Fruit fly (Drosophila melanogaster) whole organism, embryonic: ENCODE results near the gene CG6356.

Source experiments
- Aef1 ChIP-seq: fragments of 200-800 bp; sonication (Bioruptor generic); IDR thresholded peaks from 3 replicates; pipeline ENCODE4 v1.3.6; 2022; ENCODE audit warnings: missing biosample characterization, missing genetic modification characterization
- Atf6 ChIP-seq: fragments of 200-800 bp; sonication (Bioruptor generic); IDR thresholded peaks from 2 replicates; pipeline ENCODE4 v1.3.6; 2022; ENCODE audit warnings: missing biosample characterization, missing genetic modification characterization
- B-H2 ChIP-seq: fragments of 200-800 bp; sonication (Bioruptor generic); optimal IDR thresholded peaks from 2 replicates; lab custom pipeline; 2018; ENCODE audit warnings: missing biosample characterization, mild to moderate bottlenecking, missing genetic modification characterization
- Blimp-1 ChIP-seq: fragments of 200-800 bp; sonication (Bioruptor generic); optimal IDR thresholded peaks from 3 replicates; lab custom pipeline; 2018; ENCODE audit warnings: missing biosample characterization, missing genetic modification characterization, mild to moderate bottlenecking, moderate library complexity, missing genetic modification reagents
- CG13287 ChIP-seq: fragments of 200-800 bp; sonication (Bioruptor generic); IDR thresholded peaks from 2 replicates; pipeline ENCODE4 v1.3.6; 2022; ENCODE audit warnings: missing biosample characterization, missing genetic modification characterization; ENCODE audit not compliant: partially characterized antibody
- CG14014 ChIP-seq: fragments of 200-800 bp; sonication (Bioruptor generic); IDR thresholded peaks from 2 replicates; pipeline ENCODE4 v1.3.6; 2022; ENCODE audit warnings: missing biosample characterization, missing genetic modification characterization
- CG14441 ChIP-seq: fragments of 200-800 bp; sonication (Bioruptor generic); IDR thresholded peaks from 2 replicates; pipeline ENCODE4 v1.3.6; 2022; ENCODE audit warnings: missing biosample characterization, missing genetic modification characterization
- CG14965 ChIP-seq: fragments of 200-800 bp; sonication (Bioruptor generic); optimal IDR thresholded peaks from 2 replicates; lab custom pipeline; 2016; ENCODE audit warnings: missing biosample characterization, missing genetic modification characterization, borderline replicate concordance
- CG16779 ChIP-seq: fragments of 200-800 bp; sonication (Bioruptor generic); IDR thresholded peaks from 2 replicates; pipeline ENCODE4 v1.3.6; 2022; ENCODE audit warnings: missing biosample characterization, missing genetic modification characterization
- CG2202 ChIP-seq: fragments of 200-800 bp; sonication (Bioruptor generic); optimal IDR thresholded peaks from 2 replicates; lab custom pipeline; 2018; ENCODE audit warnings: missing biosample characterization, mild to moderate bottlenecking, missing genetic modification characterization
- CG3163 ChIP-seq: fragments of 200-800 bp; sonication (Bioruptor generic); optimal IDR thresholded peaks from 3 replicates; lab custom pipeline; 2016; ENCODE audit warnings: missing biosample characterization, missing genetic modification characterization
- CG32767 ChIP-seq: fragments of 200-800 bp; sonication (Bioruptor generic); IDR thresholded peaks from 2 replicates; pipeline ENCODE4 v1.3.6; 2022; ENCODE audit warnings: missing biosample characterization, missing genetic modification characterization
- CG34422 ChIP-seq: fragments of 200-800 bp; sonication (Bioruptor generic); IDR thresholded peaks from 3 replicates; pipeline ENCODE4 v1.3.6; 2022; ENCODE audit warnings: missing biosample characterization, missing genetic modification characterization
- CG6654 ChIP-seq: fragments of 200-800 bp; sonication (Bioruptor generic); optimal IDR thresholded peaks from 2 replicates; lab custom pipeline; 2017; ENCODE audit warnings: missing biosample characterization, mild to moderate bottlenecking, missing genetic modification characterization
- CG6791 ChIP-seq: fragments of 200-800 bp; sonication (Bioruptor generic); IDR thresholded peaks from 3 replicates; pipeline ENCODE4 v1.3.6; 2022; ENCODE audit warnings: missing biosample characterization, missing genetic modification characterization; ENCODE audit not compliant: partially characterized antibody
- CG9609 ChIP-seq: fragments of 200-800 bp; sonication (Bioruptor generic); optimal IDR thresholded peaks from 3 replicates; lab custom pipeline; 2016; ENCODE audit warnings: missing biosample characterization, missing genetic modification characterization
- CTCF ChIP-seq: fragments of 200-800 bp; sonication (Bioruptor generic); optimal IDR thresholded peaks from 2 replicates; lab custom pipeline; 2017; ENCODE audit warnings: missing biosample characterization, mild to moderate bottlenecking, missing genetic modification characterization, moderate library complexity
- Chrac-16 ChIP-seq: fragments of 200-800 bp; sonication (Bioruptor generic); optimal IDR thresholded peaks from 3 replicates; lab custom pipeline; 2016; ENCODE audit warnings: missing biosample characterization, missing genetic modification characterization
- Dip3 ChIP-seq: fragments of 200-800 bp; sonication (Bioruptor generic); optimal IDR thresholded peaks from 3 replicates; lab custom pipeline; 2016; ENCODE audit warnings: missing biosample characterization, missing genetic modification characterization
- Fer3 ChIP-seq: fragments of 200-800 bp; sonication (Bioruptor generic); optimal IDR thresholded peaks from 2 replicates; lab custom pipeline; 2018; ENCODE audit warnings: missing biosample characterization, mild to moderate bottlenecking, missing genetic modification characterization, moderate library complexity
- Gug ChIP-seq: fragments of 200-800 bp; sonication (Bioruptor generic); IDR thresholded peaks from 4 replicates; pipeline ENCODE4 v1.3.6; 2022; ENCODE audit warnings: missing biosample characterization, missing genetic modification characterization
- Hr39 ChIP-seq: fragments of >200 bp; optimal IDR thresholded peaks from 2 replicates; lab custom pipeline; 2017
- Jarid2 ChIP-seq: fragments of 200-800 bp; sonication (Bioruptor generic); optimal IDR thresholded peaks from 3 replicates; lab custom pipeline; 2017; ENCODE audit warnings: mild to moderate bottlenecking, missing biosample characterization, missing genetic modification reagents, missing genetic modification characterization
- Meics ChIP-seq: fragments of 200-800 bp; sonication (Bioruptor generic); optimal IDR thresholded peaks from 2 replicates; lab custom pipeline; 2017; ENCODE audit warnings: missing biosample characterization, mild to moderate bottlenecking, missing genetic modification characterization
- Opbp ChIP-seq: fragments of 200-800 bp; sonication (Bioruptor generic); IDR thresholded peaks from 3 replicates; pipeline ENCODE4 v1.3.6; 2022; ENCODE audit warnings: missing biosample characterization, missing genetic modification characterization; ENCODE audit not compliant: partially characterized antibody
- Sin3A ChIP-seq: fragments of >200 bp; optimal IDR thresholded peaks from 2 replicates; lab custom pipeline; 2018
- Trl ChIP-seq, 3 experiments: fragments of >200 bp in 2 of 3; fragments of 200-800 bp in 1 of 3; sonication (Bioruptor generic) in 1 of 3; optimal IDR thresholded peaks; 2 replicates in 1 of 3; 3 replicates in 2 of 3; lab custom pipeline; 2016 to 2017; ENCODE audit warnings: missing biosample characterization in 1 of 3, missing genetic modification characterization in 1 of 3
- ac ChIP-seq: fragments of 200-800 bp; sonication (Bioruptor generic); optimal IDR thresholded peaks from 3 replicates; lab custom pipeline; 2017; ENCODE audit warnings: missing biosample characterization, mild to moderate bottlenecking, missing genetic modification characterization
- al ChIP-seq: fragments of 200-800 bp; sonication (Bioruptor generic); IDR thresholded peaks from 2 replicates; pipeline ENCODE4 v1.3.6; 2022; ENCODE audit warnings: missing biosample characterization, missing genetic modification characterization
- ase ChIP-seq: fragments of 200-800 bp; sonication (Bioruptor generic); IDR thresholded peaks from 3 replicates; pipeline ENCODE4 v1.3.6; 2022; ENCODE audit warnings: missing biosample characterization, missing genetic modification characterization
- ato ChIP-seq: fragments of 200-800 bp; sonication (Bioruptor generic); IDR thresholded peaks from 2 replicates; pipeline ENCODE4 v1.3.6; 2022; ENCODE audit warnings: missing biosample characterization, missing genetic modification characterization; ENCODE audit not compliant: partially characterized antibody
- cg ChIP-seq: fragments of 200-800 bp; sonication (Bioruptor generic); optimal IDR thresholded peaks from 3 replicates; lab custom pipeline; 2019; ENCODE audit warnings: missing biosample characterization, mild to moderate bottlenecking, missing genetic modification characterization, moderate library complexity
- chm ChIP-seq: fragments of 200-800 bp; sonication (Bioruptor generic); IDR thresholded peaks from 2 replicates; pipeline ENCODE4 v1.3.6; 2022; ENCODE audit warnings: missing biosample characterization, missing genetic modification characterization
- dati ChIP-seq: fragments of 200-800 bp; sonication (Bioruptor generic); IDR thresholded peaks from 2 replicates; pipeline ENCODE4 v1.3.6; 2022; ENCODE audit warnings: missing biosample characterization, missing genetic modification characterization
- ems ChIP-seq: fragments of 200-800 bp; sonication (Bioruptor generic); optimal IDR thresholded peaks from 3 replicates; lab custom pipeline; 2016; ENCODE audit warnings: missing biosample characterization, missing genetic modification characterization
- en ChIP-seq: fragments of 200-800 bp; sonication (Bioruptor generic); optimal IDR thresholded peaks from 2 replicates; lab custom pipeline; 2016; ENCODE audit warnings: missing biosample characterization, missing genetic modification characterization
- fd102C ChIP-seq: fragments of 200-800 bp; sonication (Bioruptor generic); optimal IDR thresholded peaks from 2 replicates; lab custom pipeline; 2018; ENCODE audit warnings: missing biosample characterization, mild to moderate bottlenecking, missing genetic modification characterization, moderate library complexity
- fd96Cb ChIP-seq: fragments of 200-800 bp; sonication (Bioruptor generic); optimal IDR thresholded peaks from 2 replicates; lab custom pipeline; 2018; ENCODE audit warnings: missing biosample characterization, mild to moderate bottlenecking, missing genetic modification characterization, moderate library complexity
- gcm2 ChIP-seq: fragments of 200-800 bp; sonication (Bioruptor generic); optimal IDR thresholded peaks from 2 replicates; lab custom pipeline; 2016; ENCODE audit warnings: missing biosample characterization, missing genetic modification characterization
- grn ChIP-seq: fragments of 200-800 bp; sonication (Bioruptor generic); optimal IDR thresholded peaks from 3 replicates; lab custom pipeline; 2017; ENCODE audit warnings: missing biosample characterization, missing genetic modification characterization
- hbn ChIP-seq: fragments of 200-800 bp; sonication (Bioruptor generic); IDR thresholded peaks from 2 replicates; pipeline ENCODE4 v1.3.6; 2022; ENCODE audit warnings: missing biosample characterization, missing genetic modification characterization; ENCODE audit not compliant: partially characterized antibody
- maf-S ChIP-seq: fragments of 200-800 bp; sonication (Bioruptor generic); optimal IDR thresholded peaks from 2 replicates; lab custom pipeline; 2016; ENCODE audit warnings: missing biosample characterization, missing genetic modification characterization
- nom ChIP-seq: fragments of 200-800 bp; sonication (Bioruptor generic); optimal IDR thresholded peaks from 2 replicates; lab custom pipeline; 2017; ENCODE audit warnings: missing biosample characterization, missing genetic modification characterization, mild to moderate bottlenecking, moderate library complexity, missing genetic modification reagents
- pfk ChIP-seq: fragments of 200-800 bp; sonication (Bioruptor generic); optimal IDR thresholded peaks from 2 replicates; lab custom pipeline; 2018; ENCODE audit warnings: missing biosample characterization, mild to moderate bottlenecking, missing genetic modification characterization, moderate library complexity
- shn ChIP-seq: fragments of 200-800 bp; sonication (Bioruptor generic); optimal IDR thresholded peaks from 3 replicates; lab custom pipeline; 2016; ENCODE audit warnings: missing biosample characterization, missing genetic modification characterization
- sna ChIP-seq: fragments of 200-800 bp; sonication (Bioruptor generic); IDR thresholded peaks from 2 replicates; pipeline ENCODE4 v1.3.6; 2022; ENCODE audit warnings: missing biosample characterization, missing genetic modification characterization; ENCODE audit not compliant: partially characterized antibody
- sqz ChIP-seq: fragments of 200-800 bp; sonication (Bioruptor generic); optimal IDR thresholded peaks from 3 replicates; lab custom pipeline; 2018; ENCODE audit warnings: missing biosample characterization, mild to moderate bottlenecking, missing genetic modification characterization
- ssp ChIP-seq: fragments of 200-800 bp; sonication (Bioruptor generic); IDR thresholded peaks from 2 replicates; pipeline ENCODE4 v1.3.6; 2022; ENCODE audit warnings: missing biosample characterization, missing genetic modification characterization
- usp ChIP-seq: fragments of >200 bp; optimal IDR thresholded peaks from 2 replicates; lab custom pipeline; 2017; ENCODE audit warnings: missing biosample characterization, missing genetic modification characterization
- wek ChIP-seq: fragments of 200-800 bp; sonication (Bioruptor generic); optimal IDR thresholded peaks from 3 replicates; lab custom pipeline; 2018; ENCODE audit warnings: missing biosample characterization, mild to moderate bottlenecking, missing genetic modification characterization, moderate library complexity
- zen2 ChIP-seq: fragments of 200-800 bp; sonication (Bioruptor generic); IDR thresholded peaks from 3 replicates; pipeline ENCODE4 v1.3.6; 2022; ENCODE audit warnings: missing biosample characterization, missing genetic modification characterization; ENCODE audit not compliant: partially characterized antibody

CG6356 gene

DNA sequence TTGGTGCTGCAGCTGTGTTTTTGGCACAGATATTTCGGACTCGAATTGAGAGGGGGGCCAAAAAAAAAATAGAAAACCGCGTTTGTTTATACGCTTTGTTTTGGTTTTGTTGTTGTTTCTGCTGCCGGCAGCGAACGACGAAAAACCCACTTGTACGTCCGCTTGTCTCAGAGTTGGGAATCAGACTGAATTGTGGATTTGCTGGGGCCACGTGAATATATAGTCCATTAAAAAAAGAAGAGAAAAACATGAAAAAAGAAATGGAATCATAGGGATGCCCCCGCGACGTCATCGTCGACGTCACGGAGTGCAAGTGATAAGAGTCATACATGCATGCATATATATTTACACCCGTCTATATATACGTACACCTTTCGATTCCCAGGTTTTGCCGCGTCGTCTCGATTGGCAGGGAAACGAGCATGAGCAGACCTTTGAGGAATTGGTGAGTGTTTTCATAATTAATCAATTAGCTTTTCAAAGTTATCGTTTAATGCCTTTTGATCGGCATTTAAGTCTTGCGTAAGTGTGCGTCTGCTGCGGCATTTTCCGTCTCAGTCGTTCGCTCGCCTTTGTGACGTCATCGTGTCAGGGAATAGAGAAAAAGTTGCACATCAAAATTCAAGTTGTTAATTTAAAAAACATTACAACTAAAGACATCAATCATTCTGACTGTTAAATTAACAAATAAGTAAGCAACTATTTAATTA, 36.0 kb downstream of the CG6356 start (continued):
- no peak for TF ChIP-seq CG14965 (GFP tag; lab: Kevin White, UChicago)
- peak; percentile 54 for TF ChIP-seq nom (GFP tag; lab: Kevin White, UChicago)
- no peak for TF ChIP-seq B-H2 (GFP tag; lab: Kevin White, UChicago)
- no peak for TF ChIP-seq ac (GFP tag; lab: Kevin White, UChicago)
- TF ChIP-seq maf-S (GFP tag; lab: Kevin White, UChicago) = no peak
- no peak for TF ChIP-seq gcm2 (GFP tag; lab: Kevin White, UChicago)
- peak; percentile 9 for TF ChIP-seq shn (GFP tag; lab: Kevin White, UChicago)
- TF ChIP-seq Aef1 = no peak
- TF ChIP-seq dati = no peak
- no peak for TF ChIP-seq fd102C (GFP tag; lab: Kevin White, UChicago)
- TF ChIP-seq en = peak; percentile 12
- no peak for TF ChIP-seq hbn (GFP tag; lab: Robert Waterston, UW)
- no peak for TF ChIP-seq zen2 (GFP tag; lab: Robert Waterston, UW)
- TF ChIP-seq Jarid2 (GFP tag; lab: Kevin White, UChicago) = no peak
- peak; percentile 3 for TF ChIP-seq fd96Cb (tag; lab: Kevin White, UChicago)
- no peak for TF ChIP-seq CG16779
- no peak for TF ChIP-seq ems (GFP tag; lab: Kevin White, UChicago)
- no peak for TF ChIP-seq Fer3 (tag; lab: Kevin White, UChicago)
- no peak for TF ChIP-seq CG2202 (tag; lab: Kevin White, UChicago)
- no peak for TF ChIP-seq Blimp-1 (GFP tag; lab: Kevin White, UChicago)
- TF ChIP-seq Hr39 (lab: Kevin White, UChicago) = no peak
- TF ChIP-seq CG6654 = no peak
- no peak for TF ChIP-seq ase (GFP tag; lab: Robert Waterston, UW)
- TF ChIP-seq CG32767 = no peak
- TF ChIP-seq sna = no peak
- TF ChIP-seq CG9609 (GFP tag; lab: Kevin White, UChicago) = no peak
- TF ChIP-seq Opbp (GFP tag; lab: Robert Waterston, UW) = no peak
- TF ChIP-seq cg (GFP tag; lab: Kevin White, UChicago) = no peak
- no peak for TF ChIP-seq Meics (GFP tag; lab: Kevin White, UChicago)
- TF ChIP-seq Trl (optimal IDR thresholded peaks at IDR 0.05; lab: Kevin White, UChicago) = no peak
- TF ChIP-seq Trl (GFP tag; optimal IDR thresholded peaks at IDR 0.05; lab: Kevin White, UChicago) = no peak
- no peak for TF ChIP-seq CG3163 (GFP tag; lab: Kevin White, UChicago)
- 0 out of 2 replicates have a peak, but pooled peaks have one; percentile 8 for TF ChIP-seq chm
- no peak for TF ChIP-seq wek (GFP tag; lab: Kevin White, UChicago)
- no peak for TF ChIP-seq usp (GFP tag; lab: Kevin White, UChicago)
- no peak for TF ChIP-seq Chrac-16
- no peak for TF ChIP-seq CG14014 (GFP tag; lab: Robert Waterston, UW)
- TF ChIP-seq Dip3 (GFP tag; lab: Kevin White, UChicago) = no peak
- TF ChIP-seq Gug (GFP tag; lab: Robert Waterston, UW) = no peak
- no peak for TF ChIP-seq pfk (GFP tag; lab: Kevin White, UChicago)
- TF ChIP-seq CG34422 (GFP tag; lab: Robert Waterston, UW) = 0 out of 3 replicates have a peak, but pooled peaks have one; percentile 59
- no peak for TF ChIP-seq ato
- TF ChIP-seq CG6791 = no peak
- no peak for TF ChIP-seq CG14441 (GFP tag; lab: Robert Waterston, UW)
- no peak for TF ChIP-seq ssp (GFP tag; lab: Robert Waterston, UW)
- TF ChIP-seq al (GFP tag; lab: Robert Waterston, UW) = no peak
- no peak for TF ChIP-seq CG13287 (GFP tag; lab: Robert Waterston, UW)
- TF ChIP-seq Sin3A (lab: Kevin White, UChicago) = no peak
- no peak for TF ChIP-seq Atf6 (GFP tag; lab: Robert Waterston, UW)
- TF ChIP-seq grn (GFP tag; lab: Kevin White, UChicago) = no peak
- no peak for TF ChIP-seq CTCF (GFP tag; lab: Kevin White, UChicago)
- no peak for TF ChIP-seq sqz (GFP tag; lab: Kevin White, UChicago)
